Worm (Caenorhabditis elegans): ENCODE measurements around the gene sup-26.

DNA sequence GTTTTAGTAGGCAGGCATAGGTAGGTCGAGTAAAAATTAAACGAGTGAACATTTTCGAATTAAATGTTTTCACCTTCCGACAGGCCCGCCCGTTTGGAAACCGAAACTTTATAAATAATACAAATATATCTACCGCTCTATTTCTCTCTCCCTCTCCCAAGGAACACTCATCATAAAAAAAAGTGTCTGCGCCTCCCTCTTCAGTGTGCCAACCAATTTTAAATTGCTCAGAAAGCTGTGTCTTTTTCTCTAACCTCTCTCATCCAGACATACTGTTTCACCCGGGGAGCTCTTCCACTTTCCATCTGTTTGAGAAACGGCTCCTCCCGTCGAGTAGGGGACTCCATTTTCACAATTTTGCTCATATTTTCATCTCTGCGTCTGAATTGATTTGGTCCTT lies 43.1 kb upstream of the sup-26 start:
- no peak for TF ChIP-seq ceh-9 (tag; optimal IDR thresholded peaks at IDR 0.05)
- no peak for TF ChIP-seq sox-4 (tag; optimal IDR thresholded peaks at IDR 0.05)
- TF ChIP-seq unc-86 (tag; optimal IDR thresholded peaks at IDR 0.05) = no peak
- TF ChIP-seq tbx-2 (tag; optimal IDR thresholded peaks at IDR 0.05) = no peak
- no peak for TF ChIP-seq lin-11 (tag; optimal IDR thresholded peaks at IDR 0.05)
- no peak for TF ChIP-seq dmd-4 (tag; optimal IDR thresholded peaks at IDR 0.05; ENCODE audit: borderline replicate concordance)
- no peak for TF ChIP-seq elt-2 (tag; optimal IDR thresholded peaks at IDR 0.05)
- TF ChIP-seq ets-4 (tag; optimal IDR thresholded peaks at IDR 0.05) = no peak
- TF ChIP-seq F13H6.1 (tag; optimal IDR thresholded peaks at IDR 0.05) = no peak
- no peak for TF ChIP-seq pqm-1 (tag; optimal IDR thresholded peaks at IDR 0.05)
- no peak for TF ChIP-seq sox-2 (GFP tag; IDR thresholded peaks at IDR 0.05)

Measured in whole organism, late embryonic.